Fruit fly (Drosophila melanogaster) whole organism: ENCODE data around the gene CG5039.

ENCODE experiments used
- CG8478 ChIP-seq: fragments of >200 bp; optimal IDR thresholded peaks from 2 replicates; lab custom pipeline; 2018; ENCODE audit warnings: inconsistent platforms
- Dll ChIP-seq: fragments of >200 bp; optimal IDR thresholded peaks from 2 replicates; lab custom pipeline; 2017
- EcR ChIP-seq, 2 experiments: fragments of >200 bp; optimal IDR thresholded peaks; 2 replicates each; lab custom pipeline; 2017; ENCODE audit warnings: missing biosample characterization in 2 of 2, missing genetic modification characterization in 2 of 2, missing genetic modification reagents in 2 of 2
- pan ChIP-seq: fragments of >200 bp; optimal IDR thresholded peaks from 2 replicates; lab custom pipeline; 2017
- psq ChIP-seq: fragments of >200 bp; optimal IDR thresholded peaks from 2 replicates; lab custom pipeline; 2017
- usp ChIP-seq: fragments of >200 bp; optimal IDR thresholded peaks from 2 replicates; lab custom pipeline; 2017; ENCODE audit warnings: missing biosample characterization, missing genetic modification characterization, mixed read lengths

CG5039 gene

dm6 chr3R:25648258-25648606, 30.3 kb upstream of the CG5039 start:
- TF ChIP-seq pan (lab: Kevin White, UChicago) = no peak

DNA sequence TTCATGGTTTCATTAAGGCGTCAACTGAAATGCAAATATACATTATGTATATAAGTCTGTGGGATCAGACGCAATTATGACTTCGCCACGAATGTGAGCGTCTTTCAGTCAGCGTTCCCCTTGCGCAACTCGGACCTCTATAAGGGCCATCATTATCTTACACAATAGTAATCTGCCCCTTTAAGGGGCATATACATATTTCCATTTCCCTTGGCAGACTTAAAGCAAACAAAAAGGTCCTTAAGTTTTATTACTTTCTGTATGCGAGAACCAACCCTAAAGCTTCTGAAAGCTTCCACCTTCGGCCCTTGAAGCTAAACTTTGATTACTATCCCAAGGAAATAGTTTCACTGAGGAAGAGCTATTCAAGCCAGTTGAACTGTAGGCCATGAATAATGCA, 28.1 kb upstream of the CG5039 start:
- TF ChIP-seq Dll (lab: Kevin White, UChicago) = no peak
- TF ChIP-seq psq (lab: Kevin White, UChicago) = no peak
- no peak for TF ChIP-seq usp (GFP tag; lab: Kevin White, UChicago)
- no peak for TF ChIP-seq EcR (GFP tag; optimal IDR thresholded peaks at IDR 0.05; lab: Kevin White, UChicago)
- TF ChIP-seq CG8478 (lab: Kevin White, UChicago) = no peak
- no peak for TF ChIP-seq pan (lab: Kevin White, UChicago)

DNA sequence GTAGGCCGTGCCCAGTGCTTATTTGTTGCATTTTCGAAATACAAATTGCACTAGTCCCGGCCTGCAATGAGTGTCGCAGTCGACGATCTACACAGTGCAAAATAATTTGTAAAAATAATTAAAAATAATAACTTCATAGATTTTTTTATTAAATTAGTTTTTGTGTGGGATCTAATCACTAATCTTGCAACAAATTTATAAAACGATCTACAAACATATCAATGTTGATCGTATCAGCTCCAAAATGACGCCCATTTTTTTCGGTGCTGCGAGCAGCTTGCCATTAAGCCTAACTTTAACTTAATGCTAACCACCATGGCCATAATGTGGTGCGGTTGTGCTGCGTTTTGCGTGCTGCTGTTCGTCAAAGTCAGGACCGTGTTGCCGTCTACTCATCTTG, 27.1 kb upstream of the CG5039 start:
- no peak for TF ChIP-seq pan (lab: Kevin White, UChicago)
- no peak for TF ChIP-seq usp (GFP tag; lab: Kevin White, UChicago)
- no peak for TF ChIP-seq EcR (GFP tag; optimal IDR thresholded peaks at IDR 0.05; lab: Kevin White, UChicago)
- TF ChIP-seq Dll (lab: Kevin White, UChicago) = no peak
- no peak for TF ChIP-seq CG8478 (lab: Kevin White, UChicago)
- no peak for TF ChIP-seq psq (lab: Kevin White, UChicago)

dm6 chr3R:25652066-25652720, 26.3 kb upstream of the CG5039 start:
- TF ChIP-seq pan (lab: Kevin White, UChicago) (no peak), psq (lab: Kevin White, UChicago) (no peak), usp (GFP tag; lab: Kevin White, UChicago) (no peak), EcR (GFP tag; optimal IDR thresholded peaks at IDR 0.05; lab: Kevin White, UChicago) (no peak), CG8478 (lab: Kevin White, UChicago) (no peak), Dll (lab: Kevin White, UChicago) (no peak)

dm6 chr3R:25659857-25660417, 18.5 kb upstream of the CG5039 start:
- no peak for TF ChIP-seq Dll (lab: Kevin White, UChicago)
- TF ChIP-seq usp (GFP tag; lab: Kevin White, UChicago) = no peak
- TF ChIP-seq CG8478 (lab: Kevin White, UChicago) = no peak
- TF ChIP-seq psq (lab: Kevin White, UChicago) = no peak
- TF ChIP-seq pan (lab: Kevin White, UChicago) = no peak
- TF ChIP-seq EcR (GFP tag; optimal IDR thresholded peaks at IDR 0.05; lab: Kevin White, UChicago) = no peak

DNA sequence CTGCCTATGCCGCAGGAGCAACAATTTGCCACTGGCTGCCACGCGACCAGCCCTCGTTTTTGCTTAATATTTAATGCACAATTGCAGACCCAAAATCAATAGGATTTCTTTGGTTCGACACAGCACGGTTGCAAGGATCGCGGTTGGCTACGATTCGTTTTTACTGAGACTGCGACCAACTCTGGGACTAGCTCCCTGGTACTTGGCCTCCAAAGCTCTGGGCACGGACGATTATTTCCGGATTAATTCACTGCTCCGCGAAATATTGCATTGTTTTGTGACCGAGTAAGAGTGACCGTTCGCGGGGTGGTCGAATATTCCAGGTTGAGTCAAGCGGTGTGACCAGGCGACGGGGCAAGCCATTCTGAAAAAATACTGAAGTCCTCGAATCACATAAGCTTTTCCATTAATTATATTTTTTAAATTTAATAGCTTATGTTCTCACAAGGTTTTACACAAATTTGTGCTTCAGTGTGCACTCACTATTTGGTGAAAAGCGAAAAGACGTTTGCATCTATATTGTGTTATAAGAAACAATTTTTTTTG, 17.4 kb upstream of the CG5039 start, which contains the start of gene Tnks:
TSS of gene Tnks (minus strand) at position 302 of the 546 bp plus-strand sequence.
- TF ChIP-seq Dll (lab: Kevin White, UChicago) = no peak
- no peak for TF ChIP-seq pan (lab: Kevin White, UChicago)
- no peak for TF ChIP-seq usp (GFP tag; lab: Kevin White, UChicago)
- no peak for TF ChIP-seq CG8478 (lab: Kevin White, UChicago)
- no peak for TF ChIP-seq psq (lab: Kevin White, UChicago)
- TF ChIP-seq EcR (GFP tag; optimal IDR thresholded peaks at IDR 0.05; lab: Kevin White, UChicago) = no peak

DNA sequence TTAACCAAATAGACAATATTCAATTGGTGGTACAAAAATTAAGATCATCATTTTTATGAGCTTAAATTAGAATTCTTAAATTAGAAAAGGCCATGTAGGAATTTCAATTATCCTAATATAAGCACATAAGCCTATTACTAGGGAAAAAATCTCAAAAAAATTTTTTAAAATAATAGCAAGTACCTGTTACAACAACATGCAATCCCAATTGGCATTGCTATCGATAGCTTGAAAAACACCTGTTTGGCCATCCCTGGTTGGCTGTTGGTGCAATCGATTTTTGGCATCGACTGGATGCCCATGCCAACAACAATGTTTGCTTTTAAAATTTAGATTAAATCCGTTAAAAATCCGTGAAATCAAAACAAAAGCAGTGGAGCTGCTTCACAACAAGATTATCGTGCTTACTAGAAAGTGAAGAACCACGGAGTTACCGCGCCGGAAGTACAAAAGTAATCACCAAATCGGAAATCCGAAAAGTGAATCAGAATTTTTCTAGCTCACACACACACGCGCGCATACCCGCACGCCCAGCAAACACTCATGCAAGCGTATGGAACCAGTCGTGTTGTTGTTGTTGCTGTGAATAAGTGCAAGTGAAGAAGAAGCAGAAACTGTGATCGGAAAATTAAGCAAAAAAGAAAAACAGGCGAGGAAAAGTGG, 16.8 kb upstream of the CG5039 start, which contains the start of gene RASSF8:
TSS of gene RASSF8 (plus strand) at position 265 of the 663 bp plus-strand sequence.
- TF ChIP-seq usp (GFP tag; lab: Kevin White, UChicago) (no peak), Dll (lab: Kevin White, UChicago) (no peak), pan (lab: Kevin White, UChicago) (no peak), EcR (GFP tag; optimal IDR thresholded peaks at IDR 0.05; lab: Kevin White, UChicago) (no peak), psq (lab: Kevin White, UChicago) (no peak), CG8478 (lab: Kevin White, UChicago) (no peak)

DNA sequence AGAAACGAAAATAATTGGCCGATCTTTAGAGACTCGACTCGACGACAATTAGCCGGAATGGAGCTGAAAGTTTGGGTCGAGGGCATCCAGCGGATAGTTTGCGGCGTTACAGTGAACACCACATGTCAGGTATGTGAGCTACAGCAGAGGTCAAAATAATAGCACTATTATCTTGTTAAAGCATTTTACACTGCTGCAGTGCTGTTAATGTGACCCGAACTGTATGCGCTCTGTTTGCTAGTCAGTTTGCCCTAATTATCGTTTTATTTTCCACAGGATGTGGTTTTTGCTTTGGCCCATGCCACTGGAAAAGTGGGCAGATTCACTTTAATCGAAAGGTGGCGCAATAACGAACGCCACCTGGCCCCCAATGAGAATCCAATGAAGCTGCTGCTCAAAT, 16.1 kb upstream of the CG5039 start:
- no peak for TF ChIP-seq psq (lab: Kevin White, UChicago)
- no peak for TF ChIP-seq EcR (GFP tag; optimal IDR thresholded peaks at IDR 0.05; lab: Kevin White, UChicago)
- TF ChIP-seq Dll (lab: Kevin White, UChicago) = no peak
- no peak for TF ChIP-seq CG8478 (lab: Kevin White, UChicago)
- no peak for TF ChIP-seq usp (GFP tag; lab: Kevin White, UChicago)
- no peak for TF ChIP-seq pan (lab: Kevin White, UChicago)

DNA sequence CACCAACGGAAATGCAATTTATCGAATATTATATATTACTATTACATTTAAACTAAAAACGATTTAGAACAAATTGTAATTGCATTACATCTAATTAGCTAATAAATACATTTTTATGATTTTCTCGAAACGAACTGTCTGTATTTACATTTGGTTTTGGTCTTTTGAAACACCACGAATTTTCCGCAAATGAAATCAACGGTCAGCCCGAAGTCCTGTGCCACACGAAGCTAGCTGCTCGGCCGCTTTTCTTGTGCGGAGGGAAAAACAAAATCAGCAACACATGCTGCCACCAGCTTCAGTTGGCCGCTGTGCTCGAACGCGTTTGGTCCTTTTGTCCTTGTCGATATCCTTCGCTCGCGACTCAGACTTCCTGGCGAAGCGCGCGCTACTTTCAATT, 13.0 kb upstream of the CG5039 start, which contains the start of gene Lgr3:
TSS of gene Lgr3 (plus strand) at position 301 of the 400 bp plus-strand sequence.
- no peak for TF ChIP-seq pan (lab: Kevin White, UChicago)
- no peak for TF ChIP-seq usp (GFP tag; lab: Kevin White, UChicago)
- no peak for TF ChIP-seq CG8478 (lab: Kevin White, UChicago)
- no peak for TF ChIP-seq EcR (GFP tag; optimal IDR thresholded peaks at IDR 0.05; lab: Kevin White, UChicago)
- TF ChIP-seq psq (lab: Kevin White, UChicago) = no peak

dm6 chr3R:25680528-25680927, 2.0 kb downstream of the CG5039 start, which contains the start of the genes CG4743 and Idh3g:
Gene CG4743 (minus strand): TSS chr3R:25680550.
Gene Idh3g (plus strand): TSS chr3R:25680845.
- TF ChIP-seq psq (lab: Kevin White, UChicago) = no peak
- TF ChIP-seq pan (lab: Kevin White, UChicago) = no peak
- TF ChIP-seq CG8478 (lab: Kevin White, UChicago) = no peak
- TF ChIP-seq usp (GFP tag; lab: Kevin White, UChicago) = no peak
- no peak for TF ChIP-seq Dll (lab: Kevin White, UChicago)
- no peak for TF ChIP-seq EcR (GFP tag; optimal IDR thresholded peaks at IDR 0.05; lab: Kevin White, UChicago)

DNA sequence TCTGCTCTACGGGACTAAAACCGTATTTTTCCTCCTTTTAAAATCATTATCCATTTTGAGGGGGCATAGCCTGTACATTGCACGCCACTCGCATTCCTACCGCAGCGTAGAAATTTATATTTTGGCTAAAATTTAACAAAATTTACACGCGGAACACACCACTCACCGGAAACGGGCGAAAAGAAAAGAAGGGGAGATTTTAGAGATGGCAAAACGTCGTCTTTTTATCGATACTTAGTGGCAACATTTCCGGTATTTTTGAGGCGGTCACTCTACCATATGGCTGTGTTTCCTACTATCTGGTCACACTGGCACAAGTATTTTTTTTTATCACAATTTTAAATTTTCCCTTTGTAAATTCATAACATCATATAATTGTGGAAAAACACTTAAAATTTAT, 6.4 kb downstream of the CG5039 start, which contains the start of gene RpL27:
TSS of gene RpL27 (minus strand) at position 193 of the 400 bp plus-strand sequence.
- TF ChIP-seq EcR (GFP tag; optimal IDR thresholded peaks at IDR 0.05; lab: Kevin White, UChicago) = no peak
